Worm (Caenorhabditis elegans) whole organism, young adult: Measurements from ENCODE around the gene C24D10.6.
A peak's percentile ranks its signal among the peaks of the same experiment; 100 is the strongest.

ENCODE experiments used
- B0261.1 ChIP-seq: sonication (generic microtip); optimal IDR thresholded peaks from 2 replicates; lab custom pipeline; 2016; ENCODE audit warnings: mild to moderate bottlenecking, missing genetic modification characterization, moderate library complexity, missing compliant biosample characterization
- C17E4.6 ChIP-seq: fragments of 200-800 bp; sonication (Bioruptor generic); IDR thresholded peaks from 2 replicates; pipeline ENCODE4 v1.3.6; 2022; ENCODE audit warnings: missing genetic modification reagents, missing genetic modification characterization, missing compliant biosample characterization
- D2030.7 ChIP-seq: fragments of 200-800 bp; sonication (Bioruptor generic); IDR thresholded peaks from 2 replicates; pipeline ENCODE4 v1.3.6; 2022; ENCODE audit warnings: missing genetic modification reagents, missing genetic modification characterization, missing compliant biosample characterization
- F22D6.2 ChIP-seq: sonication (generic microtip); optimal IDR thresholded peaks from 2 replicates; lab custom pipeline; 2016; ENCODE audit warnings: mild to moderate bottlenecking, missing genetic modification characterization, missing compliant biosample characterization
- F37B4.10 ChIP-seq: fragments of 200-800 bp; sonication (Bioruptor generic); IDR thresholded peaks from 2 replicates; pipeline ENCODE4 v1.3.6; 2022; ENCODE audit warnings: missing genetic modification characterization, missing compliant biosample characterization
- F57A8.1 ChIP-seq: fragments of 200-800 bp; sonication (Bioruptor generic); optimal IDR thresholded peaks from 2 replicates; lab custom pipeline; 2018; ENCODE audit warnings: mild to moderate bottlenecking, missing genetic modification characterization, moderate library complexity, missing compliant biosample characterization
- F57C9.4 ChIP-seq: sonication (generic microtip); optimal IDR thresholded peaks from 2 replicates; lab custom pipeline; 2017; ENCODE audit warnings: mild to moderate bottlenecking, missing genetic modification characterization, missing compliant biosample characterization
- K12H6.12 ChIP-seq: fragments of 200-800 bp; sonication (Bioruptor generic); optimal IDR thresholded peaks from 2 replicates; lab custom pipeline; 2018; ENCODE audit warnings: mild to moderate bottlenecking, missing genetic modification characterization, missing compliant biosample characterization
- ZK185.1 ChIP-seq: sonication (generic microtip); optimal IDR thresholded peaks from 2 replicates; lab custom pipeline; 2016; ENCODE audit warnings: mild to moderate bottlenecking, missing genetic modification characterization, missing compliant biosample characterization; ENCODE audit not compliant: poor library complexity, severe bottlenecking
- ama-1 ChIP-seq, 3 experiments: fragments of 150-350 bp in 1 of 3; sonication (generic microtip) in 2 of 3; optimal IDR thresholded peaks; 2 replicates each; lab custom pipeline; 2014 to 2018; ENCODE audit warnings: missing biosample characterization in 2 of 3, missing genetic modification characterization in 2 of 3, missing genetic modification reagents in 2 of 3
- athp-1 ChIP-seq: sonication (generic microtip); optimal IDR thresholded peaks from 2 replicates; lab custom pipeline; 2017; ENCODE audit warnings: mild to moderate bottlenecking, missing genetic modification characterization, missing compliant biosample characterization
- attf-5 ChIP-seq: fragments of 200-800 bp; sonication (Bioruptor generic); optimal IDR thresholded peaks from 2 replicates; lab custom pipeline; 2018; ENCODE audit warnings: mild to moderate bottlenecking, missing genetic modification characterization, missing compliant biosample characterization
- attf-6 ChIP-seq: fragments of 200-800 bp; sonication (Bioruptor generic); IDR thresholded peaks from 2 replicates; pipeline ENCODE4 v1.3.6; 2022; ENCODE audit warnings: missing genetic modification reagents, missing genetic modification characterization, missing compliant biosample characterization
- ceh-100 ChIP-seq: fragments of 200-800 bp; sonication (Bioruptor generic); IDR thresholded peaks from 2 replicates; pipeline ENCODE4 v1.3.6; 2022; ENCODE audit warnings: missing genetic modification reagents, missing genetic modification characterization, missing compliant biosample characterization
- dox-1 ChIP-seq: fragments of 200-800 bp; sonication (Bioruptor generic); IDR thresholded peaks from 2 replicates; pipeline ENCODE4 v1.3.6; 2022; ENCODE audit warnings: missing genetic modification reagents, missing genetic modification characterization, missing compliant biosample characterization
- dpl-1 ChIP-seq: fragments of 150-350 bp; optimal IDR thresholded peaks from 2 replicates; lab custom pipeline; 2014; ENCODE audit warnings: missing biosample characterization, missing genetic modification reagents, missing genetic modification characterization
- him-1 ChIP-seq: sonication (generic microtip); optimal IDR thresholded peaks from 2 replicates; lab custom pipeline; 2016; ENCODE audit warnings: missing genotype, missing genetic modification reagents, missing genetic modification characterization, missing compliant biosample characterization
- hrde-1 ChIP-seq: sonication (generic microtip); optimal IDR thresholded peaks from 2 replicates; lab custom pipeline; 2016; ENCODE audit warnings: missing genetic modification characterization, mild to moderate bottlenecking, missing compliant biosample characterization, moderate library complexity, missing genotype, missing genetic modification reagents, borderline replicate concordance
- lin-26 ChIP-seq: fragments of 200-800 bp; sonication (Bioruptor generic); IDR thresholded peaks from 2 replicates; pipeline ENCODE4 v1.3.6; 2022; ENCODE audit warnings: missing genetic modification reagents, missing genetic modification characterization, missing compliant biosample characterization
- lin-35 ChIP-seq, 3 experiments: fragments of 150-350 bp in 2 of 3; sonication (generic microtip) in 1 of 3; optimal IDR thresholded peaks; 2 replicates each; lab custom pipeline; 2014 to 2018; ENCODE audit warnings: missing biosample characterization in 3 of 3, missing genetic modification characterization in 3 of 3, missing genetic modification reagents in 3 of 3
- lin-54 ChIP-seq: fragments of 200-800 bp; sonication (Bioruptor generic); optimal IDR thresholded peaks from 2 replicates; lab custom pipeline; 2018; ENCODE audit warnings: mild to moderate bottlenecking, missing genetic modification characterization, missing compliant biosample characterization
- lir-1 ChIP-seq: fragments of 200-800 bp; sonication (Bioruptor generic); conservative IDR thresholded peaks from 2 replicates; pipeline ENCODE4 v1.3.6; 2022; ENCODE audit warnings: missing genetic modification reagents, missing genetic modification characterization, missing compliant biosample characterization
- lsl-1 ChIP-seq: fragments of 200-800 bp; sonication (Bioruptor generic); optimal IDR thresholded peaks from 2 replicates; lab custom pipeline; 2018; ENCODE audit warnings: mild to moderate bottlenecking, missing genetic modification characterization, moderate library complexity, missing compliant biosample characterization
- madf-10 ChIP-seq: sonication (generic microtip); optimal IDR thresholded peaks from 2 replicates; lab custom pipeline; 2016; ENCODE audit warnings: mild to moderate bottlenecking, missing genetic modification characterization, missing compliant biosample characterization
- madf-6 ChIP-seq: fragments of 200-800 bp; sonication (Bioruptor generic); IDR thresholded peaks from 2 replicates; pipeline ENCODE4 v1.3.6; 2022; ENCODE audit warnings: missing genetic modification reagents, missing genetic modification characterization, missing compliant biosample characterization
- mcd-1 ChIP-seq: fragments of 200-800 bp; sonication (Bioruptor generic); IDR thresholded peaks from 2 replicates; pipeline ENCODE4 v1.3.6; 2022; ENCODE audit warnings: missing genetic modification reagents, missing genetic modification characterization, missing compliant biosample characterization
- mel-28 ChIP-seq: sonication (generic microtip); optimal IDR thresholded peaks from 2 replicates; lab custom pipeline; 2016; ENCODE audit warnings: borderline replicate concordance, mild to moderate bottlenecking, missing genetic modification characterization, missing compliant biosample characterization
- nfya-1 ChIP-seq: sonication (generic microtip); optimal IDR thresholded peaks from 2 replicates; lab custom pipeline; 2017; ENCODE audit warnings: antibody characterized with exemption, missing compliant biosample characterization, missing genetic modification characterization, borderline replicate concordance; ENCODE audit not compliant: insufficient read depth
- nfya-2 ChIP-seq: fragments of 200-800 bp; sonication (Bioruptor generic); IDR thresholded peaks from 2 replicates; pipeline ENCODE4 v1.3.6; 2022; ENCODE audit warnings: missing genetic modification reagents, missing genetic modification characterization, missing compliant biosample characterization
- nhr-27 ChIP-seq: fragments of 200-800 bp; sonication (Bioruptor generic); optimal IDR thresholded peaks from 2 replicates; lab custom pipeline; 2018; ENCODE audit warnings: mild to moderate bottlenecking, missing genetic modification characterization, moderate library complexity, missing compliant biosample characterization
- rcor-1 ChIP-seq: fragments of 200-800 bp; sonication (Bioruptor generic); IDR thresholded peaks from 2 replicates; pipeline ENCODE4 v1.3.6; 2022; ENCODE audit warnings: missing genetic modification reagents, missing genetic modification characterization, missing compliant biosample characterization
- rpc-1 ChIP-seq, 2 experiments: fragments of 150-350 bp in 1 of 2; sonication (generic microtip) in 1 of 2; optimal IDR thresholded peaks; 2 replicates each; lab custom pipeline; 2014 to 2018; ENCODE audit warnings: missing biosample characterization in 1 of 2, missing genetic modification characterization in 1 of 2, missing genetic modification reagents in 1 of 2, missing genotype in 1 of 2
- snpc-1.1 ChIP-seq: sonication (generic microtip); optimal IDR thresholded peaks from 2 replicates; lab custom pipeline; 2017; ENCODE audit warnings: missing genetic modification characterization, mild to moderate bottlenecking, missing compliant biosample characterization, antibody characterized with exemption, moderate library complexity, missing genotype, missing genetic modification reagents; ENCODE audit not compliant: insufficient read depth
- snpc-4 ChIP-seq, 5 experiments: fragments of 150-350 bp in 1 of 5; sonication (generic microtip) in 4 of 5; optimal IDR thresholded peaks; 2 replicates each; lab custom pipeline; 2014 to 2018; ENCODE audit warnings: missing genetic modification characterization in 5 of 5, missing biosample characterization in 3 of 5, antibody characterized with exemption in 2 of 5, mild to moderate bottlenecking in 2 of 5, missing compliant biosample characterization in 2 of 5, missing genotype in 2 of 5, moderate library complexity in 2 of 5, missing genetic modification reagents in 1 of 5
- somi-1 ChIP-seq: fragments of 200-800 bp; sonication (Bioruptor generic); optimal IDR thresholded peaks from 2 replicates; lab custom pipeline; 2018; ENCODE audit warnings: mild to moderate bottlenecking, missing genetic modification characterization, missing compliant biosample characterization
- sptf-2 ChIP-seq: fragments of 200-800 bp; sonication (Bioruptor generic); optimal IDR thresholded peaks from 2 replicates; lab custom pipeline; 2018; ENCODE audit warnings: mild to moderate bottlenecking, missing genetic modification characterization, missing compliant biosample characterization
- tbp1 ChIP-seq: fragments of 200-800 bp; sonication (Bioruptor generic); optimal IDR thresholded peaks from 2 replicates; lab custom pipeline; 2018; ENCODE audit warnings: mild to moderate bottlenecking, missing genetic modification characterization, missing compliant biosample characterization
- tbx-9 ChIP-seq: sonication (generic microtip); optimal IDR thresholded peaks from 2 replicates; lab custom pipeline; 2016; ENCODE audit warnings: borderline replicate concordance, missing genetic modification characterization, inconsistent platforms, missing compliant biosample characterization
- tlf-1 ChIP-seq: fragments of 200-800 bp; sonication (Bioruptor generic); optimal IDR thresholded peaks from 2 replicates; lab custom pipeline; 2018; ENCODE audit warnings: mild to moderate bottlenecking, missing genetic modification characterization, missing compliant biosample characterization
- unc-130 ChIP-seq: sonication (generic microtip); optimal IDR thresholded peaks from 2 replicates; lab custom pipeline; 2016; ENCODE audit warnings: missing genetic modification reagents, missing genetic modification characterization, missing compliant biosample characterization
- unc-62 ChIP-seq: fragments of 150-350 bp; optimal IDR thresholded peaks from 2 replicates; lab custom pipeline; 2014; ENCODE audit warnings: missing biosample characterization, missing genetic modification reagents, missing genetic modification characterization
- ztf-18 ChIP-seq: sonication (generic microtip); optimal IDR thresholded peaks from 2 replicates; lab custom pipeline; 2016; ENCODE audit warnings: missing genotype, mild to moderate bottlenecking, missing genetic modification characterization, missing compliant biosample characterization
- ztf-3 ChIP-seq: fragments of 200-800 bp; sonication (Bioruptor generic); optimal IDR thresholded peaks from 2 replicates; lab custom pipeline; 2018; ENCODE audit warnings: mild to moderate bottlenecking, missing genetic modification characterization, missing compliant biosample characterization

Gene C24D10.6

DNA sequence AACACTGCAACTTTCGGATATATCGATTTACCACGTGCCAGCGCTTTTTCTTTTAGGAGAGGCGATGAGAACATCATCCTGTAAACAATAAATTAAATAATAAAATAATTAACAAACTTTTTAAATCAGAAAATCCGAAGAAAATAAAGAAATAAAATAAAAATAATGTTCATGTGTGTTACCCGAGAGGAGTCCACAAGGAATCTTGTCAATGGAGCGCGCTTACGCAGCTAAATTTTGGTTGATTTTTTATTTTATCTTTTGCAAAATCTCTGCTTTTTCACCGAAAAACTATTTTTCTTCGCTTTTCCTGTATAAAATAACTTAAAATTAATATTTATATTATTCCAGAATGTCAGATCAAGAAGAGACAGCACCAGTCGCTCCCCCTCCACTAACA lies at the start of gene C24D10.6, which contains the start of gene C24D10.4:
C24D10.6 (minus strand) TSS at position 78 of the 400 bp plus-strand sequence.
C24D10.4 (plus strand) TSS at position 352 of the 400 bp plus-strand sequence.
- TF ChIP-seq lin-26 (GFP tag; lab: Robert Waterston, UW) (no peak), lir-1 (GFP tag; lab: Robert Waterston, UW) (no peak), mcd-1 (peak; percentile 87), him-1 (tag; lab: Kevin White, UChicago) (no peak), somi-1 (GFP tag; lab: Kevin White, UChicago) (no peak), unc-62 (no peak), B0261.1 (no peak), F37B4.10 (no peak), ceh-100 (GFP tag; lab: Robert Waterston, UW) (no peak), ZK185.1 (tag; lab: Kevin White, UChicago) (no peak), nfya-2 (GFP tag; lab: Robert Waterston, UW) (no peak), snpc-4 (GFP tag; optimal IDR thresholded peaks at IDR 0.05; lab: Kevin White, UChicago) (peak; percentile 40), snpc-4 (tag; optimal IDR thresholded peaks at IDR 0.05; lab: Kevin White, UChicago) (peak in 3 of 4 experiments; percentile 21 to 84 (median 70)), tbp1 (no peak), madf-10 (tag; lab: Kevin White, UChicago) (no peak), ztf-18 (tag; lab: Kevin White, UChicago) (no peak)
- TF ChIP-seq, all 124 proteins: peak for 2

DNA sequence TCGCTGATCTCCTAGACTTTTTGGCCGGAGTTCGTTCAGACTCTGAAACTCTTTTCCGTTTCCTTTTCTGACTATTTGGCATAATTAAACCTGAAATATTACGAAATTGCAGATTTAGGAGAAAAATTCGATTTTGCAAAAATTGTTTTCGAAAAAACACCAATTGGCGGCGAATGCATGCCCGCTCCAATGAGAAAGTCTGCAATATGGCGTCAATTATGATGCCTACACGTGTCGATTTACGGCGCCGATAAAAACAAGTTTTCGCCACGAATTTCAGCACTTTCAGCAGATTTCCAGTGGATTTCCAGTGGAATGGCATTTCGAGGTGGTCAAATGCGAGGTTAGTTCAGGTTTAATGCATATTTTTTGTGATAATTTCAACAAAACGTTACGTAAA lies 49.3 kb upstream of the C24D10.6 start, which contains the start of the genes Y59E9AL.36 and nbet-1:
Y59E9AL.36 (minus strand) TSS at position 92 of the 400 bp plus-strand sequence.
nbet-1 (plus strand) TSS at position 112 of the 400 bp plus-strand sequence.
- peak; percentile 46 for TF ChIP-seq snpc-1.1 (tag; lab: Kevin White, UChicago)
- no peak for TF ChIP-seq F22D6.2 (tag; lab: Kevin White, UChicago)
- no peak for TF ChIP-seq nhr-27 (tag; lab: Kevin White, UChicago)
- TF ChIP-seq attf-5 (GFP tag; lab: Kevin White, UChicago), result peak; percentile 93
- TF ChIP-seq madf-6 (GFP tag; lab: Robert Waterston, UW), result peak; percentile 57
- no peak for TF ChIP-seq F37B4.10
- peak; percentile 75 for TF ChIP-seq athp-1 (tag; lab: Kevin White, UChicago)
- no peak for TF ChIP-seq ztf-3 (GFP tag; lab: Kevin White, UChicago)
- peak; percentile 36 for TF ChIP-seq K12H6.12 (tag; lab: Kevin White, UChicago)
- peak; percentile 34 for TF ChIP-seq sptf-2
- TF ChIP-seq unc-130 (GFP tag; lab: Kevin White, UChicago), result no peak
- TF ChIP-seq lin-26 (GFP tag; lab: Robert Waterston, UW), result no peak
- peak; percentile 64 for TF ChIP-seq ztf-18 (tag; lab: Kevin White, UChicago)
- peak; percentile 62 for TF ChIP-seq rcor-1
- no peak for TF ChIP-seq him-1 (tag; lab: Kevin White, UChicago)
- TF ChIP-seq tbp1, result peak; percentile 67
- TF ChIP-seq attf-6, result 0 out of 2 replicates have a peak, but pooled peaks have one; percentile 35
- TF ChIP-seq lin-35 (GFP tag; optimal IDR thresholded peaks at IDR 0.05; lab: Kevin White, UChicago), result peak in 1 of 3 experiments; percentile 70
- TF ChIP-seq rpc-1 (optimal IDR thresholded peaks at IDR 0.05; lab: Kevin White, UChicago), result no peak
- no peak for TF ChIP-seq rpc-1 (tag; optimal IDR thresholded peaks at IDR 0.05; lab: Kevin White, UChicago)
- peak; percentile 64 for TF ChIP-seq tlf-1 (GFP tag; lab: Kevin White, UChicago)
- peak; percentile 4 for TF ChIP-seq dpl-1
- no peak for TF ChIP-seq tbx-9 (tag; lab: Kevin White, UChicago)
- no peak for TF ChIP-seq mel-28 (tag; lab: Kevin White, UChicago)
- no peak for TF ChIP-seq ama-1 (optimal IDR thresholded peaks at IDR 0.05; lab: Kevin White, UChicago)
- peak in 1 of 2 experiments; percentile 3 for TF ChIP-seq ama-1 (GFP tag; optimal IDR thresholded peaks at IDR 0.05; lab: Kevin White, UChicago)
- TF ChIP-seq dox-1 (GFP tag; lab: Robert Waterston, UW), result peak; percentile 86; the same call in 1 of the 2 replicates
- TF ChIP-seq lin-54 (GFP tag; lab: Kevin White, UChicago), result peak; percentile 71
- no peak for TF ChIP-seq F57A8.1 (GFP tag; lab: Kevin White, UChicago)
- no peak for TF ChIP-seq hrde-1 (tag; lab: Kevin White, UChicago)
- peak; percentile 60 for TF ChIP-seq lsl-1 (GFP tag; lab: Kevin White, UChicago)
- no peak for TF ChIP-seq unc-62
- TF ChIP-seq F57C9.4, result no peak
- TF ChIP-seq mcd-1, result peak; percentile 94
- TF ChIP-seq nfya-1, result no peak
- peak; percentile 75 for TF ChIP-seq snpc-4 (GFP tag; optimal IDR thresholded peaks at IDR 0.05; lab: Kevin White, UChicago)
- peak in 3 of 4 experiments; percentile 90 to 92 (median 92) for TF ChIP-seq snpc-4 (tag; optimal IDR thresholded peaks at IDR 0.05; lab: Kevin White, UChicago)
- peak; percentile 48 for TF ChIP-seq D2030.7 (GFP tag; lab: Robert Waterston, UW)
- 0 out of 2 replicates have a peak, but pooled peaks have one; percentile 14 for TF ChIP-seq C17E4.6 (GFP tag; lab: Robert Waterston, UW)
